Worm (Caenorhabditis elegans) whole organism, L2 larva: ENCODE data around the gene C06A1.3.
A peak's percentile ranks its signal among the peaks of the same experiment; 100 is the strongest.

ENCODE experiments used
- C34F6.9 ChIP-seq: fragments of 150-350 bp; optimal IDR thresholded peaks from 2 replicates; lab custom pipeline; 2014; ENCODE audit warnings: missing biosample characterization, missing genetic modification characterization
- F13H6.1 ChIP-seq: sonication (generic microtip); optimal IDR thresholded peaks from 2 replicates; lab custom pipeline; 2016; ENCODE audit warnings: missing genetic modification characterization, missing compliant biosample characterization
- Y55F3AM.14 ChIP-seq: fragments of 200-800 bp; sonication (Bioruptor generic); optimal IDR thresholded peaks from 2 replicates; lab custom pipeline; 2018; ENCODE audit warnings: mild to moderate bottlenecking, missing genetic modification characterization, missing compliant biosample characterization
- alr-1 ChIP-seq: fragments of 150-350 bp; optimal IDR thresholded peaks from 2 replicates; lab custom pipeline; 2014; ENCODE audit warnings: missing biosample characterization, missing genetic modification characterization
- aly-2 ChIP-seq: fragments of 150-350 bp; optimal IDR thresholded peaks from 2 replicates; lab custom pipeline; 2014; ENCODE audit warnings: missing biosample characterization, missing genetic modification characterization
- ama-1 ChIP-seq: fragments of 150-350 bp; optimal IDR thresholded peaks from 2 replicates; lab custom pipeline; 2018; ENCODE audit warnings: inconsistent platforms
- blmp-1 ChIP-seq: sonication (generic microtip); optimal IDR thresholded peaks from 2 replicates; lab custom pipeline; 2017; ENCODE audit warnings: missing genetic modification characterization, mild to moderate bottlenecking, missing compliant biosample characterization, antibody characterized with exemption, moderate library complexity; ENCODE audit not compliant: insufficient read depth
- ceh-16 ChIP-seq: fragments of 150-350 bp; optimal IDR thresholded peaks from 2 replicates; lab custom pipeline; 2014; ENCODE audit warnings: missing biosample characterization, missing genetic modification characterization
- ceh-82 ChIP-seq: fragments of 150-350 bp; optimal IDR thresholded peaks from 2 replicates; lab custom pipeline; 2014; ENCODE audit warnings: missing biosample characterization, missing genetic modification characterization
- dmd-4 ChIP-seq: sonication (generic microtip); optimal IDR thresholded peaks from 2 replicates; lab custom pipeline; 2017; ENCODE audit warnings: missing biosample characterization, missing genetic modification characterization
- egl-27 ChIP-seq: sonication (generic microtip); optimal IDR thresholded peaks from 3 replicates; lab custom pipeline; 2017; ENCODE audit warnings: missing biosample characterization, missing genetic modification reagents, missing genetic modification characterization
- elt-3 ChIP-seq: sonication (generic microtip); optimal IDR thresholded peaks from 2 replicates; lab custom pipeline; 2017; ENCODE audit warnings: missing biosample characterization, missing genetic modification characterization
- lin-11 ChIP-seq: fragments of 150-350 bp; sonication (generic microtip); optimal IDR thresholded peaks from 2 replicates; lab custom pipeline; 2014; ENCODE audit warnings: missing biosample characterization, missing genetic modification characterization, inconsistent platforms, mixed read lengths
- lin-13 ChIP-seq: fragments of 150-350 bp; optimal IDR thresholded peaks from 2 replicates; lab custom pipeline; 2014; ENCODE audit warnings: missing biosample characterization, missing genetic modification reagents, missing genetic modification characterization
- lin-39 ChIP-seq: fragments of 150-350 bp; optimal IDR thresholded peaks from 2 replicates; lab custom pipeline; 2014; ENCODE audit warnings: missing biosample characterization, missing genetic modification reagents, missing genetic modification characterization
- lsy-2 ChIP-seq, 2 experiments: fragments of 150-350 bp in 1 of 2; sonication (generic microtip) in 1 of 2; optimal IDR thresholded peaks; 2 replicates each; lab custom pipeline; 2014 to 2017; ENCODE audit warnings: missing biosample characterization in 2 of 2, missing genetic modification characterization in 2 of 2
- mbf-1 ChIP-seq: sonication (generic microtip); optimal IDR thresholded peaks from 2 replicates; lab custom pipeline; 2017; ENCODE audit warnings: missing biosample characterization, missing genetic modification characterization
- mdl-1 ChIP-seq, 2 experiments: fragments of 150-350 bp in 1 of 2; sonication (generic microtip) in 1 of 2; optimal IDR thresholded peaks; 2 replicates each; lab custom pipeline; 2017; ENCODE audit warnings: missing biosample characterization in 2 of 2, missing genetic modification characterization in 2 of 2
- nhr-129 ChIP-seq: fragments of 150-350 bp; optimal IDR thresholded peaks from 2 replicates; lab custom pipeline; 2014; ENCODE audit warnings: missing biosample characterization, missing genetic modification characterization
- nhr-21 ChIP-seq: fragments of 150-350 bp; optimal IDR thresholded peaks from 2 replicates; lab custom pipeline; 2014; ENCODE audit warnings: missing biosample characterization, missing genetic modification characterization
- nhr-23 ChIP-seq: fragments of 150-350 bp; optimal IDR thresholded peaks from 2 replicates; lab custom pipeline; 2014; ENCODE audit warnings: missing biosample characterization, missing genetic modification reagents, missing genetic modification characterization
- nhr-237 ChIP-seq: fragments of 150-350 bp; optimal IDR thresholded peaks from 2 replicates; lab custom pipeline; 2014; ENCODE audit warnings: missing biosample characterization, missing genetic modification characterization
- nhr-6 ChIP-seq: fragments of 150-350 bp; optimal IDR thresholded peaks from 2 replicates; lab custom pipeline; 2014; ENCODE audit warnings: missing biosample characterization, missing genetic modification characterization
- nhr-77 ChIP-seq: fragments of 150-350 bp; optimal IDR thresholded peaks from 2 replicates; lab custom pipeline; 2014; ENCODE audit warnings: missing biosample characterization, missing genetic modification characterization
- sem-4 ChIP-seq: fragments of 150-350 bp; optimal IDR thresholded peaks from 2 replicates; lab custom pipeline; 2014; ENCODE audit warnings: missing biosample characterization, missing genetic modification reagents, missing genetic modification characterization
- skn-1 ChIP-seq: sonication (generic microtip); optimal IDR thresholded peaks from 2 replicates; lab custom pipeline; 2017; ENCODE audit warnings: missing biosample characterization, missing genetic modification characterization
- sma-3 ChIP-seq: sonication (generic microtip); optimal IDR thresholded peaks from 2 replicates; lab custom pipeline; 2016; ENCODE audit warnings: missing genetic modification reagents, missing genetic modification characterization, missing compliant biosample characterization
- sma-9 ChIP-seq, 2 experiments: fragments of 150-350 bp in 1 of 2; sonication (generic microtip) in 1 of 2; optimal IDR thresholded peaks; 2 replicates each; lab custom pipeline; 2014 to 2016; ENCODE audit warnings: missing genetic modification characterization in 2 of 2, mild to moderate bottlenecking in 1 of 2, missing biosample characterization in 1 of 2, missing compliant biosample characterization in 1 of 2, missing genetic modification reagents in 1 of 2, moderate library complexity in 1 of 2
- unc-39 ChIP-seq: fragments of 150-350 bp; optimal IDR thresholded peaks from 2 replicates; lab custom pipeline; 2014; ENCODE audit warnings: missing biosample characterization, missing genetic modification characterization
- unc-55 ChIP-seq: fragments of 150-350 bp; sonication (generic microtip); optimal IDR thresholded peaks from 3 replicates; lab custom pipeline; 2014; ENCODE audit warnings: missing biosample characterization, missing genetic modification reagents, missing genetic modification characterization
- zag-1 ChIP-seq: fragments of 150-350 bp; optimal IDR thresholded peaks from 2 replicates; lab custom pipeline; 2014; ENCODE audit warnings: missing biosample characterization, missing genetic modification characterization
- ztf-1 ChIP-seq: fragments of 200-800 bp; sonication (Bioruptor generic); conservative IDR thresholded peaks from 2 replicates; pipeline ENCODE4 v1.3.6; 2022; ENCODE audit warnings: missing genetic modification characterization, missing compliant biosample characterization
- ztf-4 ChIP-seq: fragments of 150-350 bp; optimal IDR thresholded peaks from 2 replicates; lab custom pipeline; 2014; ENCODE audit warnings: missing biosample characterization, missing genetic modification characterization

C06A1.3 gene

ce11 chrII:10544374-10544908, 27.6 kb upstream of the C06A1.3 start:
- no peak for TF ChIP-seq nhr-77 (tag; lab: Kevin White, UChicago)
- TF ChIP-seq unc-39 (tag; lab: Kevin White, UChicago) = no peak
- TF ChIP-seq unc-55 (GFP tag; lab: Kevin White, UChicago) = no peak
- TF ChIP-seq nhr-129 (tag; lab: Kevin White, UChicago) = peak; percentile 33
- TF ChIP-seq aly-2 (tag; lab: Kevin White, UChicago) = no peak
- no peak for TF ChIP-seq mbf-1 (tag; lab: Kevin White, UChicago)
- TF ChIP-seq lin-11 (tag; lab: Kevin White, UChicago) = peak; percentile 11
- TF ChIP-seq ama-1 (lab: Kevin White, UChicago) = no peak

DNA sequence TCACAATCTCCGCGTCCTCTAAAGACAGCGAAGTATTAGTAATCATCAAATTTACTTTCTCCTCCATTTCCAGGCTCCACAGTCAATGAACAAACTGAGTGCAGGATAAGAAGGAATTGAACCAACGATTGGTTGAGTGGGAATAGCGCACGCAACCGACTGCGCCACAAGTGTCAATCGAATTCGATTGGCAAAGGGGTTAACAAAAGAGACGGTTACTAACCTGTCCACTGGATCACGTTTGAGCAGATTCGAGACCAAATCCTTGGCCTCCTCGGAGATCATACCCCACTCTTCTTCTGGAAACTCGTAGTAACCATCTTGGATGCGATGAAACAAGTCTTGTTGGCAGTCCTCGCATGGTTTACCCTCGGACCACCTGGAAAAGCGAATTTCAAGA, 26.9 kb upstream of the C06A1.3 start:
- TF ChIP-seq F13H6.1 (no peak), unc-55 (GFP tag; lab: Kevin White, UChicago) (no peak), lin-11 (tag; lab: Kevin White, UChicago) (no peak), lin-39 (tag; lab: Kevin White, UChicago) (no peak), mdl-1 (tag; optimal IDR thresholded peaks at IDR 0.05; lab: Kevin White, UChicago) (peak in 1 of 2 experiments; percentile 8), lin-13 (GFP tag; lab: Kevin White, UChicago) (peak; percentile 17), ama-1 (lab: Kevin White, UChicago) (peak; percentile 77)

DNA sequence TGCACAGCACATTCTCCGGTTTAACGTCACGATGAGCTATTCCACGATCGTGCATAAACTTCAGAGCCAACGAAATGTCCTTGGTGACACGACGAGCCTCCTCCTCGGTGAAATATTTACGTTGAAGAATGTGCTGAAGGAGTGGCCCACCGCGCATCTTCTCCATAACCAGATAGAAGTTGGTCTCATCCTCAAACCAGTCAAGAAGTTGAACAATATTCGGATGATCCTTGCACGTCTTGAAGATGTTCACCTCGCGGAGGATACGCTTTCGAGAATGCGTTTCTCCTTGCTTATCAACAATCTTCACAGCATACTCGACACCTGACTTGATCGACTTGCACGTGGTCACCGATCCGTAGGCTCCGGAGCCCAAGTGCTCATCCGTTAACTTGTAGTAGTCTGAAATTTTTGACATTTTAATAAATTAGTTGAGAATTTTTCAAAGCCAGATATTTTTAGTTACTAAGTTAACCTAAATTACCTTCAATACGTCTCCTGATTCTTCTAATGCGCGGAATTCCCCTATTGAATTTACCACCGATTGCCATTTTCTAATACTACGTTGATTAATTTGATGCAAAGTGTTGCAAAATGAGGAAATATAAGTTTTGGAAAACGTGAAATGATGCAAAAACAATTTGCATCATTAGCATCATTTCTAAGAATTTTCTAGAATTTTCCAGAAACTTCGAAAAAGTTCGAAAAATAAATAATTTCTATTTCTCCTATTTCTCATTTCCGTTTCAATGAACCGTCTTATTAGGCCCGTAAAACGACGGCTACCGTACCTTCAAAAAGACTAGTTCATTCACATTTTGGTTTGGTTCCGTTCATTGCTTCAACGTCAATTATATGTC, 25.9 kb upstream of the C06A1.3 start:
- no peak for TF ChIP-seq dmd-4 (tag; lab: Kevin White, UChicago)
- TF ChIP-seq ceh-82 (tag; lab: Kevin White, UChicago) = no peak
- no peak for TF ChIP-seq egl-27
- TF ChIP-seq Y55F3AM.14 (GFP tag; lab: Kevin White, UChicago) = peak; percentile 20
- no peak for TF ChIP-seq ama-1 (lab: Kevin White, UChicago)
- TF ChIP-seq blmp-1 (tag; lab: Kevin White, UChicago) = no peak
- TF ChIP-seq alr-1 (tag; lab: Kevin White, UChicago) = no peak
- TF ChIP-seq skn-1 (tag; lab: Kevin White, UChicago) = no peak
- TF ChIP-seq ceh-16 (tag; lab: Kevin White, UChicago) = no peak
- peak; percentile 25 for TF ChIP-seq sma-3 (GFP tag; lab: Kevin White, UChicago)
- TF ChIP-seq lin-13 (GFP tag; lab: Kevin White, UChicago) = no peak
- TF ChIP-seq zag-1 (tag; lab: Kevin White, UChicago) = no peak
- no peak for TF ChIP-seq sma-9 (GFP tag; optimal IDR thresholded peaks at IDR 0.05; lab: Kevin White, UChicago)
- no peak for TF ChIP-seq sma-9 (tag; optimal IDR thresholded peaks at IDR 0.05; lab: Kevin White, UChicago)
- TF ChIP-seq aly-2 (tag; lab: Kevin White, UChicago) = no peak
- no peak for TF ChIP-seq ztf-1 (GFP tag; lab: Robert Waterston, UW)
- TF ChIP-seq nhr-23 (tag; lab: Kevin White, UChicago) = no peak
- TF ChIP-seq unc-39 (tag; lab: Kevin White, UChicago) = no peak
- TF ChIP-seq ztf-4 (tag; lab: Kevin White, UChicago) = peak; percentile 59
- TF ChIP-seq nhr-21 (tag; lab: Kevin White, UChicago) = peak; percentile 7
- TF ChIP-seq sem-4 (tag; lab: Kevin White, UChicago) = no peak
- no peak for TF ChIP-seq elt-3 (tag; lab: Kevin White, UChicago)
- TF ChIP-seq nhr-129 (tag; lab: Kevin White, UChicago) = peak; percentile 22

ce11 chrII:10546784-10547087, 25.3 kb upstream of the C06A1.3 start:
- TF ChIP-seq unc-55 (GFP tag; lab: Kevin White, UChicago) (peak; percentile 19), ztf-4 (tag; lab: Kevin White, UChicago) (peak; percentile 48), nhr-6 (tag; lab: Kevin White, UChicago) (no peak), C34F6.9 (tag; lab: Kevin White, UChicago) (peak; percentile 9), lsy-2 (tag; optimal IDR thresholded peaks at IDR 0.05; lab: Kevin White, UChicago) (peak in 1 of 2 experiments; percentile 43), zag-1 (tag; lab: Kevin White, UChicago) (no peak), nhr-237 (no peak), ama-1 (lab: Kevin White, UChicago) (peak; percentile 83), sem-4 (tag; lab: Kevin White, UChicago) (no peak)
